Worm (Caenorhabditis elegans) whole organism, young adult: Measurements from ENCODE around the gene Y53G8AL.4.

Experiments used
- D2030.7 ChIP-seq: fragments of 200-800 bp; sonication (Bioruptor generic); IDR thresholded peaks from 2 replicates; pipeline ENCODE4 v1.3.6; 2022; ENCODE audit warnings: missing genetic modification reagents, missing genetic modification characterization, missing compliant biosample characterization
- F23B12.7 ChIP-seq: sonication (generic microtip); optimal IDR thresholded peaks from 2 replicates; lab custom pipeline; 2017; ENCODE audit warnings: missing genetic modification characterization, mild to moderate bottlenecking, missing compliant biosample characterization, antibody characterized with exemption, moderate library complexity; ENCODE audit not compliant: insufficient read depth
- F33H1.4 ChIP-seq: fragments of 200-800 bp; sonication (Bioruptor generic); IDR thresholded peaks from 2 replicates; pipeline ENCODE4 v1.3.6; 2022; ENCODE audit warnings: missing genetic modification reagents, missing genetic modification characterization, missing compliant biosample characterization
- F37B4.10 ChIP-seq: fragments of 200-800 bp; sonication (Bioruptor generic); IDR thresholded peaks from 2 replicates; pipeline ENCODE4 v1.3.6; 2022; ENCODE audit warnings: missing genetic modification characterization, missing compliant biosample characterization
- F49E8.2 ChIP-seq: sonication (generic microtip); optimal IDR thresholded peaks from 3 replicates; lab custom pipeline; 2017; ENCODE audit warnings: missing genetic modification characterization, mild to moderate bottlenecking, missing compliant biosample characterization, antibody characterized with exemption, moderate library complexity; ENCODE audit not compliant: insufficient read depth
- F52B5.7 ChIP-seq: sonication (generic microtip); optimal IDR thresholded peaks from 2 replicates; lab custom pipeline; 2016; ENCODE audit warnings: mild to moderate bottlenecking, missing genetic modification characterization, missing compliant biosample characterization
- F57A8.1 ChIP-seq: fragments of 200-800 bp; sonication (Bioruptor generic); optimal IDR thresholded peaks from 2 replicates; lab custom pipeline; 2018; ENCODE audit warnings: mild to moderate bottlenecking, missing genetic modification characterization, moderate library complexity, missing compliant biosample characterization
- Y53G8AR.9 ChIP-seq: fragments of 200-800 bp; sonication (Bioruptor generic); conservative IDR thresholded peaks from 2 replicates; pipeline ENCODE4 v1.3.6; 2022; ENCODE audit warnings: missing genetic modification reagents, missing genetic modification characterization, missing compliant biosample characterization
- aptf-3 ChIP-seq: fragments of 200-800 bp; sonication (Bioruptor generic); IDR thresholded peaks from 2 replicates; pipeline ENCODE4 v1.3.6; 2022; ENCODE audit warnings: missing genetic modification characterization, missing compliant biosample characterization
- atf-7 ChIP-seq: sonication (generic microtip); optimal IDR thresholded peaks from 2 replicates; lab custom pipeline; 2017; ENCODE audit warnings: mild to moderate bottlenecking, missing genetic modification characterization, missing compliant biosample characterization
- bed-2 ChIP-seq: fragments of 200-800 bp; sonication (Bioruptor generic); IDR thresholded peaks from 2 replicates; pipeline ENCODE4 v1.3.6; 2022; ENCODE audit warnings: missing genetic modification reagents, missing genetic modification characterization, missing compliant biosample characterization
- cebp-1 ChIP-seq, 2 experiments: fragments of 200-800 bp in 1 of 2; sonication (Bioruptor generic) in 1 of 2; sonication (generic microtip) in 1 of 2; IDR thresholded peaks in 1 of 2; optimal IDR thresholded peaks in 1 of 2; 2 replicates each; pipeline versions ENCODE4 v1.3.6 to Lab custom; 2017 to 2022; ENCODE audit warnings: missing compliant biosample characterization in 2 of 2, missing genetic modification characterization in 2 of 2, mild to moderate bottlenecking in 1 of 2, missing genetic modification reagents in 1 of 2, moderate library complexity in 1 of 2
- ceh-100 ChIP-seq: fragments of 200-800 bp; sonication (Bioruptor generic); IDR thresholded peaks from 2 replicates; pipeline ENCODE4 v1.3.6; 2022; ENCODE audit warnings: missing genetic modification reagents, missing genetic modification characterization, missing compliant biosample characterization
- chd-7 ChIP-seq: sonication (generic microtip); optimal IDR thresholded peaks from 2 replicates; lab custom pipeline; 2016; ENCODE audit warnings: mild to moderate bottlenecking, missing genetic modification characterization, moderate library complexity, missing compliant biosample characterization
- dox-1 ChIP-seq: fragments of 200-800 bp; sonication (Bioruptor generic); IDR thresholded peaks from 2 replicates; pipeline ENCODE4 v1.3.6; 2022; ENCODE audit warnings: missing genetic modification reagents, missing genetic modification characterization, missing compliant biosample characterization
- dpff-1 ChIP-seq: sonication (generic microtip); optimal IDR thresholded peaks from 2 replicates; lab custom pipeline; 2017; ENCODE audit warnings: mild to moderate bottlenecking, missing genetic modification characterization, missing compliant biosample characterization
- egl-18 ChIP-seq: fragments of 200-800 bp; sonication (Bioruptor generic); IDR thresholded peaks from 2 replicates; pipeline ENCODE4 v1.3.6; 2022; ENCODE audit warnings: missing genetic modification reagents, missing genetic modification characterization, missing compliant biosample characterization
- egl-44 ChIP-seq: fragments of 200-800 bp; sonication (Bioruptor generic); IDR thresholded peaks from 2 replicates; pipeline ENCODE4 v1.3.6; 2022; ENCODE audit warnings: missing genetic modification reagents, missing genetic modification characterization, missing compliant biosample characterization
- egrh-3 ChIP-seq: fragments of 200-800 bp; sonication (Bioruptor generic); IDR thresholded peaks from 2 replicates; pipeline ENCODE4 v1.3.6; 2022; ENCODE audit warnings: missing genetic modification reagents, missing genetic modification characterization, missing compliant biosample characterization
- ekl-4 ChIP-seq: fragments of 200-800 bp; sonication (Bioruptor generic); IDR thresholded peaks from 2 replicates; pipeline ENCODE4 v1.3.6; 2022; ENCODE audit warnings: missing genetic modification reagents, missing genetic modification characterization, missing compliant biosample characterization
- ets-4 ChIP-seq: fragments of 200-800 bp; sonication (Bioruptor generic); optimal IDR thresholded peaks from 2 replicates; lab custom pipeline; 2018; ENCODE audit warnings: mild to moderate bottlenecking, missing genetic modification characterization, missing compliant biosample characterization
- gei-17 ChIP-seq: fragments of 200-800 bp; sonication (Bioruptor generic); optimal IDR thresholded peaks from 2 replicates; lab custom pipeline; 2018; ENCODE audit warnings: mild to moderate bottlenecking, missing genetic modification characterization, missing compliant biosample characterization
- hmg-1.2 ChIP-seq: fragments of 200-800 bp; sonication (Bioruptor generic); IDR thresholded peaks from 2 replicates; pipeline ENCODE4 v1.3.6; 2022; ENCODE audit warnings: missing genetic modification reagents, missing genetic modification characterization, missing compliant biosample characterization
- hrde-1 ChIP-seq: sonication (generic microtip); optimal IDR thresholded peaks from 2 replicates; lab custom pipeline; 2016; ENCODE audit warnings: missing genetic modification characterization, mild to moderate bottlenecking, missing compliant biosample characterization, moderate library complexity, missing genotype, missing genetic modification reagents, borderline replicate concordance
- lag-1 ChIP-seq: fragments of 200-800 bp; sonication (Bioruptor generic); IDR thresholded peaks from 2 replicates; pipeline ENCODE4 v1.3.6; 2022; ENCODE audit warnings: missing genetic modification reagents, missing genetic modification characterization, missing compliant biosample characterization
- lin-26 ChIP-seq: fragments of 200-800 bp; sonication (Bioruptor generic); IDR thresholded peaks from 2 replicates; pipeline ENCODE4 v1.3.6; 2022; ENCODE audit warnings: missing genetic modification reagents, missing genetic modification characterization, missing compliant biosample characterization
- madf-3 ChIP-seq: fragments of 200-800 bp; sonication (Bioruptor generic); IDR thresholded peaks from 2 replicates; pipeline ENCODE4 v1.3.6; 2022; ENCODE audit warnings: missing genetic modification reagents, missing genetic modification characterization, missing compliant biosample characterization
- madf-8 ChIP-seq: fragments of 200-800 bp; sonication (Bioruptor generic); conservative IDR thresholded peaks from 2 replicates; pipeline ENCODE4 v1.3.6; 2022; ENCODE audit warnings: missing genetic modification reagents, missing genetic modification characterization, missing compliant biosample characterization
- mcd-1 ChIP-seq: fragments of 200-800 bp; sonication (Bioruptor generic); IDR thresholded peaks from 2 replicates; pipeline ENCODE4 v1.3.6; 2022; ENCODE audit warnings: missing genetic modification reagents, missing genetic modification characterization, missing compliant biosample characterization
- mes-4 ChIP-seq: sonication (generic microtip); optimal IDR thresholded peaks from 2 replicates; lab custom pipeline; 2016; ENCODE audit warnings: missing genotype, missing genetic modification characterization, missing compliant biosample characterization
- nhr-179 ChIP-seq: sonication (generic microtip); optimal IDR thresholded peaks from 2 replicates; lab custom pipeline; 2016; ENCODE audit warnings: mild to moderate bottlenecking, missing genetic modification characterization, missing compliant biosample characterization
- nhr-27 ChIP-seq: fragments of 200-800 bp; sonication (Bioruptor generic); optimal IDR thresholded peaks from 2 replicates; lab custom pipeline; 2018; ENCODE audit warnings: mild to moderate bottlenecking, missing genetic modification characterization, moderate library complexity, missing compliant biosample characterization
- nhr-80 ChIP-seq: sonication (generic microtip); optimal IDR thresholded peaks from 2 replicates; lab custom pipeline; 2016; ENCODE audit warnings: missing genetic modification characterization, missing compliant biosample characterization
- rcor-1 ChIP-seq: fragments of 200-800 bp; sonication (Bioruptor generic); IDR thresholded peaks from 2 replicates; pipeline ENCODE4 v1.3.6; 2022; ENCODE audit warnings: missing genetic modification reagents, missing genetic modification characterization, missing compliant biosample characterization
- rec-8 ChIP-seq, 2 experiments: sonication (generic microtip); optimal IDR thresholded peaks; 2 replicates each; lab custom pipeline; 2016; ENCODE audit warnings: mild to moderate bottlenecking in 2 of 2, missing genetic modification characterization in 2 of 2, missing genetic modification reagents in 2 of 2, missing genotype in 2 of 2, missing biosample characterization in 1 of 2, missing compliant biosample characterization in 1 of 2, moderate library complexity in 1 of 2
- somi-1 ChIP-seq: fragments of 200-800 bp; sonication (Bioruptor generic); optimal IDR thresholded peaks from 2 replicates; lab custom pipeline; 2018; ENCODE audit warnings: mild to moderate bottlenecking, missing genetic modification characterization, missing compliant biosample characterization
- sptf-2 ChIP-seq: fragments of 200-800 bp; sonication (Bioruptor generic); optimal IDR thresholded peaks from 2 replicates; lab custom pipeline; 2018; ENCODE audit warnings: mild to moderate bottlenecking, missing genetic modification characterization, missing compliant biosample characterization
- tbp1 ChIP-seq: fragments of 200-800 bp; sonication (Bioruptor generic); optimal IDR thresholded peaks from 2 replicates; lab custom pipeline; 2018; ENCODE audit warnings: mild to moderate bottlenecking, missing genetic modification characterization, missing compliant biosample characterization
- zfh-2 ChIP-seq: fragments of 200-800 bp; sonication (Bioruptor generic); conservative IDR thresholded peaks from 2 replicates; pipeline ENCODE4 v1.3.6; 2022; ENCODE audit warnings: missing genetic modification reagents, missing genetic modification characterization, missing compliant biosample characterization
- ztf-25 ChIP-seq: fragments of 200-800 bp; sonication (Bioruptor generic); IDR thresholded peaks from 2 replicates; pipeline ENCODE4 v1.3.6; 2022; ENCODE audit warnings: missing genetic modification reagents, missing genetic modification characterization, missing compliant biosample characterization
- ztf-28 ChIP-seq: fragments of 200-800 bp; sonication (Bioruptor generic); IDR thresholded peaks from 2 replicates; pipeline ENCODE4 v1.3.6; 2022; ENCODE audit warnings: missing genetic modification reagents, missing genetic modification characterization, missing compliant biosample characterization
- ztf-6 ChIP-seq: fragments of 200-800 bp; sonication (Bioruptor generic); IDR thresholded peaks from 2 replicates; pipeline ENCODE4 v1.3.6; 2022; ENCODE audit warnings: missing genetic modification reagents, missing genetic modification characterization, missing compliant biosample characterization

Gene Y53G8AL.4

ce11 chrIII:3255023-3255422 is 4.6 kb upstream of the Y53G8AL.4 start:
- no peak for TF ChIP-seq lag-1 (GFP tag; lab: Robert Waterston, UW)
- no peak for TF ChIP-seq ekl-4 (GFP tag; lab: Robert Waterston, UW)
- TF ChIP-seq hmg-1.2 (GFP tag; lab: Robert Waterston, UW): peak; percentile 88
- TF ChIP-seq, all 124 proteins: peak for 1

ce11 chrIII:3253736-3254135 is 3.3 kb upstream of the Y53G8AL.4 start:
- TF ChIP-seq F23B12.7 (tag; lab: Kevin White, UChicago): no peak
- no peak for TF ChIP-seq Y53G8AR.9
- no peak for TF ChIP-seq rec-8 (tag; optimal IDR thresholded peaks at IDR 0.05; lab: Kevin White, UChicago)
- TF ChIP-seq lin-26: no peak
- TF ChIP-seq nhr-27 (tag; lab: Kevin White, UChicago): no peak
- TF ChIP-seq ztf-25 (GFP tag; lab: Robert Waterston, UW): no peak
- 0 out of 2 replicates have a peak, but pooled peaks have one; percentile 12 for TF ChIP-seq dox-1 (GFP tag; lab: Robert Waterston, UW)
- no peak for TF ChIP-seq tbp1 (GFP tag; lab: Kevin White, UChicago)
- TF ChIP-seq ekl-4 (GFP tag; lab: Robert Waterston, UW): 0 out of 2 replicates have a peak, but pooled peaks have one; percentile 3
- TF ChIP-seq nhr-80 (tag; lab: Kevin White, UChicago): peak; percentile 90
- TF ChIP-seq, all 124 proteins: peak for 3

ce11 chrIII:3253043-3253442 is 2.6 kb upstream of the Y53G8AL.4 start, which contains the start of gene Y53G8AL.3:
Gene Y53G8AL.3, minus strand, starts transcription at chrIII:3253143.
- no peak for TF ChIP-seq madf-8 (GFP tag; lab: Robert Waterston, UW)
- no peak for TF ChIP-seq F57A8.1 (GFP tag; lab: Kevin White, UChicago)
- no peak for TF ChIP-seq ztf-28 (GFP tag; lab: Robert Waterston, UW)
- no peak for TF ChIP-seq chd-7 (tag; lab: Kevin White, UChicago)
- TF ChIP-seq ceh-100: no peak
- TF ChIP-seq egl-18 (GFP tag; lab: Robert Waterston, UW): no peak
- no peak for TF ChIP-seq egrh-3 (GFP tag; lab: Robert Waterston, UW)
- no peak for TF ChIP-seq ets-4
- TF ChIP-seq egl-44 (GFP tag; lab: Robert Waterston, UW): no peak
- TF ChIP-seq aptf-3 (GFP tag; lab: Robert Waterston, UW): no peak
- no peak for TF ChIP-seq rec-8 (tag; optimal IDR thresholded peaks at IDR 0.05; lab: Kevin White, UChicago)
- TF ChIP-seq ztf-6 (GFP tag; lab: Robert Waterston, UW): no peak
- no peak for TF ChIP-seq somi-1 (GFP tag; lab: Kevin White, UChicago)
- TF ChIP-seq mcd-1 (GFP tag; lab: Robert Waterston, UW): no peak
- no peak for TF ChIP-seq madf-3 (GFP tag; lab: Robert Waterston, UW)
- TF ChIP-seq bed-2: no peak
- no peak for TF ChIP-seq F37B4.10 (GFP tag; lab: Robert Waterston, UW)

DNA sequence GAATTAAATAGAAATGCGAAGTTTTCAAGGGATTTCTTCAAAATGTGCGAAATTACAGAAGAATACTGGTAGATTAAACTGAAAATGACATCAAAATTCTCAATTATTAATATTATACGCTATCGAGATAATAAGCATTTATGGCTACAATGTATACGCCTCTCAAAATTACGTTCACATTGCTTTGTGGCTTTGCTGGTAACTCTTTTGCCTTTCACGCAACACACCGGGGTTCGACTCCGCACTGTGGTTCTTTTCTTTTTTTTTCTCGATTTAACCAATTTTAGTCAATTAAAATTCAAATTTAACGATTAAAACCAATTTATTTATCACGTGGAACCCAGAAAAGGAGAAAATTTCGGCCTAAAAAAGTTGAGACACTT is 1.4 kb downstream of the Y53G8AL.4 start:
- TF ChIP-seq egl-18 (GFP tag; lab: Robert Waterston, UW) (no peak), madf-8 (GFP tag; lab: Robert Waterston, UW) (no peak), mcd-1 (GFP tag; lab: Robert Waterston, UW) (no peak), atf-7 (tag; lab: Kevin White, UChicago) (peak; percentile 60), cebp-1 (GFP tag; IDR thresholded peaks at IDR 0.05; lab: Robert Waterston, UW) (no peak), cebp-1 (tag; optimal IDR thresholded peaks at IDR 0.05; lab: Kevin White, UChicago) (no peak), mes-4 (peak; percentile 58), hrde-1 (peak; percentile 81), gei-17 (GFP tag; lab: Kevin White, UChicago) (no peak), dox-1 (GFP tag; lab: Robert Waterston, UW) (no peak), F33H1.4 (GFP tag; lab: Robert Waterston, UW) (no peak; the same call in 1 of the 2 replicates), dpff-1 (tag; lab: Kevin White, UChicago) (peak; percentile 38), ztf-28 (GFP tag; lab: Robert Waterston, UW) (peak; percentile 55; the same call in 1 of the 2 replicates), F49E8.2 (tag; lab: Kevin White, UChicago) (peak; percentile 24), rec-8 (tag; optimal IDR thresholded peaks at IDR 0.05; lab: Kevin White, UChicago) (peak; percentile 56 to 86), F52B5.7 (tag; lab: Kevin White, UChicago) (peak; percentile 45), D2030.7 (GFP tag; lab: Robert Waterston, UW) (no peak; the same call in 1 of the 2 replicates), rcor-1 (GFP tag; lab: Robert Waterston, UW) (no peak), nhr-179 (tag; lab: Kevin White, UChicago) (peak; percentile 8), zfh-2 (GFP tag; lab: Robert Waterston, UW) (no peak), sptf-2 (GFP tag; lab: Kevin White, UChicago) (no peak)
